Fruit fly (Drosophila melanogaster): ENCODE data around the gene CG31301.

Gene CG31301

DNA sequence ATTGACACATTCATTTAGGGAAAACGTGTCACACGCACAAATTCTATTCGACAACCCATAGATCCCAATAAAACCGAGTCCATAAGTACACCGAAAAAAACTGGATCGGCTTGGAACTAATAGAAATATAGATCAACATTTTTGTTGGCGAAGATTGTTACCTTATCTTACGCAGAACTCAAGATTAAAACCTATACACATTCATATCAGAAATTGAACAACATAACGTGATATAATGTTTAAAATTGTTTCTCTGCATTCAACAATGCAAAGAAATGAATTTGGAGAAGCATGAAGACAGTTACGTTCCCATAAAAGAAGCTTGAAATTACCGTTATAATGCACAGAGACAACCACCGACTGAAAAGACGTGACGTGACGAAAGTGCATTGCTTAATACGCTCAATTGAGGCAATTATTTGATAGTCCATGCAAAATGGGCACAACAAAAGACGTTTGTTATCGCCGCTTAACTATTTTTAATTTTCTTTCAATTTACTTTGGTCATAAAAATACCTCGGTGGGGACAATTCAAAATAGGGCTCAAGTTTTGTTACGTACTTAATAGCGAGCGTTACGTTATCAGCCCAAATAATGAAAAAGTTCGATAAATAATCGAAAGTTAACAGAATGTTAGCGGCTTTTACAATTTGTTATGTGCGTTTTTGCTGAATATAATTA is 5.8 kb upstream of the CG31301 start, which contains the start of gene SerRS-m (continued):
- peak; percentile 15 for TF ChIP-seq CG13424 (tag; optimal IDR thresholded peaks at IDR 0.05)
- TF ChIP-seq ro (GFP tag; IDR thresholded peaks at IDR 0.05) = no peak
- TF ChIP-seq ftz-f1 (GFP tag; optimal IDR thresholded peaks at IDR 0.05) = no peak
- TF ChIP-seq Vsx1 (GFP tag; optimal IDR thresholded peaks at IDR 0.05) = no peak
- TF ChIP-seq cas (GFP tag; IDR thresholded peaks at IDR 0.05) = no peak
- TF ChIP-seq pho (GFP tag; optimal IDR thresholded peaks at IDR 0.05) = peak; percentile 1
- TF ChIP-seq usp (GFP tag; optimal IDR thresholded peaks at IDR 0.05) = no peak
- TF ChIP-seq CG2116 (GFP tag; optimal IDR thresholded peaks at IDR 0.05) = no peak
- TF ChIP-seq ci (GFP tag; IDR thresholded peaks at IDR 0.05) = 0 out of 3 replicates have a peak, but pooled peaks have one; percentile 19
- peak; percentile 45 for TF ChIP-seq Dref (GFP tag; IDR thresholded peaks at IDR 0.05)
- peak; percentile 26 for TF ChIP-seq CG2875 (GFP tag; optimal IDR thresholded peaks at IDR 0.05)
- no peak for TF ChIP-seq HLHmδ (GFP tag; optimal IDR thresholded peaks at IDR 0.05)
- no peak for TF ChIP-seq CG17385 (GFP tag; optimal IDR thresholded peaks at IDR 0.05)
- TF ChIP-seq MBD-R2 (GFP tag; IDR thresholded peaks at IDR 0.05) = no peak
- TF ChIP-seq Dbx (GFP tag; IDR thresholded peaks at IDR 0.05) = no peak
- peak; percentile 32 for TF ChIP-seq phol (tag; optimal IDR thresholded peaks at IDR 0.05)
- TF ChIP-seq CG11560 (tag; IDR thresholded peaks at IDR 0.05) = no peak
- no peak for TF ChIP-seq dimm (GFP tag; IDR thresholded peaks at IDR 0.05)
- TF ChIP-seq ranshi (GFP tag; IDR thresholded peaks at IDR 0.05) = no peak
- TF ChIP-seq PHDP (tag; optimal IDR thresholded peaks at IDR 0.05) = peak; percentile 17
- TF ChIP-seq Mrtf (GFP tag; IDR thresholded peaks at IDR 0.05) = no peak
- TF ChIP-seq YL-1 (GFP tag; optimal IDR thresholded peaks at IDR 0.05) = no peak
- TF ChIP-seq zfh1 (GFP tag; IDR thresholded peaks at IDR 0.05) = no peak
- TF ChIP-seq CG12659 (GFP tag; optimal IDR thresholded peaks at IDR 0.05) = peak; percentile 3
- TF ChIP-seq H15 (GFP tag; IDR thresholded peaks at IDR 0.05) = no peak
- no peak for TF ChIP-seq Fer3 (tag; optimal IDR thresholded peaks at IDR 0.05)
- no peak for TF ChIP-seq klu (GFP tag; IDR thresholded peaks at IDR 0.05)
- no peak for TF ChIP-seq tna (GFP tag; IDR thresholded peaks at IDR 0.05; ENCODE audit: partially characterized antibody)
- peak; percentile 13 for TF ChIP-seq grau (tag; optimal IDR thresholded peaks at IDR 0.05)
- 0 out of 3 replicates have a peak, but pooled peaks have one; percentile 6 for TF ChIP-seq CG7357 (GFP tag; IDR thresholded peaks at IDR 0.05)
- TF ChIP-seq Med (GFP tag) = peak; percentile 75
- peak; percentile 39 for TF ChIP-seq CG2712 (tag; optimal IDR thresholded peaks at IDR 0.05)
- TF ChIP-seq lmd (GFP tag; IDR thresholded peaks at IDR 0.05) = no peak
- peak; percentile 3 for TF ChIP-seq CG10209 (GFP tag; optimal IDR thresholded peaks at IDR 0.05)
- TF ChIP-seq dmrt11E (tag; optimal IDR thresholded peaks at IDR 0.05) = peak; percentile 3
- no peak for TF ChIP-seq cg (GFP tag; optimal IDR thresholded peaks at IDR 0.05)
- no peak for TF ChIP-seq kay (GFP tag; optimal IDR thresholded peaks at IDR 0.05)
- no peak for TF ChIP-seq aop (GFP tag; IDR thresholded peaks at IDR 0.05)
- TF ChIP-seq CG31441 (GFP tag; IDR thresholded peaks at IDR 0.05) = no peak
- no peak for TF ChIP-seq Sry-β (GFP tag; optimal IDR thresholded peaks at IDR 0.05)
- TF ChIP-seq vnd (GFP tag; IDR thresholded peaks at IDR 0.05; ENCODE audit: partially characterized antibody) = no peak
- TF ChIP-seq CG4617 (GFP tag; optimal IDR thresholded peaks at IDR 0.05; ENCODE audit: borderline replicate concordance) = no peak
- no peak for TF ChIP-seq Dfd (GFP tag; optimal IDR thresholded peaks at IDR 0.05)
- TF ChIP-seq bowl (GFP tag; IDR thresholded peaks at IDR 0.05) = no peak
- peak in 1 of 2 experiments; percentile 62 for TF ChIP-seq bsh (GFP tag; optimal IDR thresholded peaks at IDR 0.05)
- TF ChIP-seq croc (GFP tag; conservative IDR thresholded peaks at IDR 0.05) = no peak
- TF ChIP-seq CG18619 (GFP tag; optimal IDR thresholded peaks at IDR 0.05) = no peak
- no peak for TF ChIP-seq CG17568 (GFP tag; optimal IDR thresholded peaks at IDR 0.05)
- TF ChIP-seq CG16863 (GFP tag; optimal IDR thresholded peaks at IDR 0.05) = no peak
- no peak for TF ChIP-seq Sox100B (GFP tag; optimal IDR thresholded peaks at IDR 0.05)
